Worm (Caenorhabditis elegans) whole organism, late embryonic: Measurements from ENCODE around the gene kvs-3.

Experiments used
- C08G9.2 ChIP-seq: sonication (generic microtip); optimal IDR thresholded peaks from 2 replicates; lab custom pipeline; 2016; ENCODE audit warnings: mild to moderate bottlenecking, missing genetic modification characterization, moderate library complexity, missing compliant biosample characterization
- K02D7.2 ChIP-seq: sonication (generic microtip); optimal IDR thresholded peaks from 2 replicates; lab custom pipeline; 2017; ENCODE audit warnings: mild to moderate bottlenecking, missing genetic modification characterization, missing compliant biosample characterization
- K09A11.1 ChIP-seq: sonication (generic microtip); optimal IDR thresholded peaks from 2 replicates; lab custom pipeline; 2017; ENCODE audit warnings: antibody characterized with exemption, mild to moderate bottlenecking, missing genetic modification characterization, missing compliant biosample characterization; ENCODE audit not compliant: insufficient read depth
- T23F11.4 ChIP-seq: fragments of 200-800 bp; sonication (Bioruptor generic); optimal IDR thresholded peaks from 2 replicates; lab custom pipeline; 2018; ENCODE audit warnings: mild to moderate bottlenecking, missing genetic modification characterization, missing compliant biosample characterization
- ahr-1 ChIP-seq: sonication (generic microtip); optimal IDR thresholded peaks from 2 replicates; lab custom pipeline; 2016; ENCODE audit warnings: missing genetic modification characterization, missing compliant biosample characterization
- ceh-14 ChIP-seq: sonication (generic microtip); optimal IDR thresholded peaks from 2 replicates; lab custom pipeline; 2016; ENCODE audit warnings: missing genotype, missing genetic modification characterization, missing compliant biosample characterization
- ceh-45 ChIP-seq: fragments of 200-800 bp; sonication (Bioruptor generic); IDR thresholded peaks from 2 replicates; pipeline ENCODE4 v1.3.6; 2022; ENCODE audit warnings: missing genetic modification reagents, missing genetic modification characterization, missing compliant biosample characterization
- ceh-6 ChIP-seq: fragments of 200-800 bp; sonication (Bioruptor generic); optimal IDR thresholded peaks from 2 replicates; lab custom pipeline; 2018; ENCODE audit warnings: mild to moderate bottlenecking, missing genetic modification characterization, missing compliant biosample characterization
- ceh-9 ChIP-seq: sonication (generic microtip); optimal IDR thresholded peaks from 2 replicates; lab custom pipeline; 2016; ENCODE audit warnings: mild to moderate bottlenecking, missing genetic modification characterization, inconsistent platforms, missing compliant biosample characterization
- che-1 ChIP-seq: sonication (generic microtip); optimal IDR thresholded peaks from 2 replicates; lab custom pipeline; 2016; ENCODE audit warnings: mild to moderate bottlenecking, missing genetic modification characterization, missing compliant biosample characterization
- fax-1 ChIP-seq: sonication (generic microtip); optimal IDR thresholded peaks from 2 replicates; lab custom pipeline; 2016; ENCODE audit warnings: missing genotype, missing genetic modification characterization, missing compliant biosample characterization
- fkh-6 ChIP-seq: sonication (generic microtip); optimal IDR thresholded peaks from 2 replicates; lab custom pipeline; 2016; ENCODE audit warnings: missing genetic modification characterization, missing compliant biosample characterization
- gmeb-2 ChIP-seq: sonication (generic microtip); optimal IDR thresholded peaks from 2 replicates; lab custom pipeline; 2016; ENCODE audit warnings: missing genetic modification characterization, inconsistent platforms, missing compliant biosample characterization
- hlh-30 ChIP-seq: sonication (generic microtip); optimal IDR thresholded peaks from 2 replicates; lab custom pipeline; 2017; ENCODE audit warnings: antibody characterized with exemption, missing genetic modification characterization, missing compliant biosample characterization; ENCODE audit not compliant: insufficient read depth
- hlh-8 ChIP-seq: sonication (generic microtip); optimal IDR thresholded peaks from 2 replicates; lab custom pipeline; 2016; ENCODE audit warnings: missing genotype, missing genetic modification characterization, missing compliant biosample characterization
- lim-6 ChIP-seq: sonication (generic microtip); optimal IDR thresholded peaks from 2 replicates; lab custom pipeline; 2016; ENCODE audit warnings: missing genetic modification characterization, missing compliant biosample characterization
- madf-2 ChIP-seq: sonication (generic microtip); optimal IDR thresholded peaks from 2 replicates; lab custom pipeline; 2017; ENCODE audit warnings: missing genetic modification characterization, missing compliant biosample characterization
- nfya-1 ChIP-seq: sonication (generic microtip); optimal IDR thresholded peaks from 2 replicates; lab custom pipeline; 2017; ENCODE audit warnings: missing genetic modification characterization, mild to moderate bottlenecking, missing compliant biosample characterization, antibody characterized with exemption, moderate library complexity
- nhr-11 ChIP-seq: fragments of 150-350 bp; optimal IDR thresholded peaks from 2 replicates; lab custom pipeline; 2014; ENCODE audit warnings: missing biosample characterization, missing genetic modification characterization
- nhr-232 ChIP-seq: sonication (generic microtip); optimal IDR thresholded peaks from 2 replicates; lab custom pipeline; 2016; ENCODE audit warnings: missing genetic modification characterization, missing compliant biosample characterization
- npax-4 ChIP-seq: sonication (generic microtip); optimal IDR thresholded peaks from 2 replicates; lab custom pipeline; 2016; ENCODE audit warnings: missing genetic modification characterization, missing compliant biosample characterization
- pat-9 ChIP-seq: fragments of 200-800 bp; sonication (Bioruptor generic); optimal IDR thresholded peaks from 2 replicates; lab custom pipeline; 2018; ENCODE audit warnings: mild to moderate bottlenecking, missing genetic modification characterization, moderate library complexity, missing compliant biosample characterization
- pqm-1 ChIP-seq: sonication (generic microtip); optimal IDR thresholded peaks from 2 replicates; lab custom pipeline; 2016; ENCODE audit warnings: missing genetic modification characterization, missing compliant biosample characterization
- pros-1 ChIP-seq: fragments of 150-350 bp; optimal IDR thresholded peaks from 2 replicates; lab custom pipeline; 2014; ENCODE audit warnings: missing biosample characterization, missing genetic modification reagents, missing genetic modification characterization
- tbx-7 ChIP-seq: sonication (generic microtip); optimal IDR thresholded peaks from 2 replicates; lab custom pipeline; 2016; ENCODE audit warnings: missing genotype, missing genetic modification characterization, missing compliant biosample characterization
- ttx-3 ChIP-seq: sonication (generic microtip); optimal IDR thresholded peaks from 2 replicates; lab custom pipeline; 2016; ENCODE audit warnings: missing genetic modification reagents, missing genetic modification characterization, missing compliant biosample characterization
- unc-42 ChIP-seq: sonication (generic microtip); optimal IDR thresholded peaks from 2 replicates; lab custom pipeline; 2016; ENCODE audit warnings: missing genotype, missing genetic modification characterization, missing compliant biosample characterization
- unc-55 ChIP-seq: sonication (generic microtip); optimal IDR thresholded peaks from 2 replicates; lab custom pipeline; 2017; ENCODE audit warnings: missing biosample characterization, missing genetic modification reagents, missing genetic modification characterization
- unc-86 ChIP-seq: sonication (generic microtip); optimal IDR thresholded peaks from 2 replicates; lab custom pipeline; 2016; ENCODE audit warnings: missing genetic modification characterization, missing compliant biosample characterization

kvs-3 gene

DNA sequence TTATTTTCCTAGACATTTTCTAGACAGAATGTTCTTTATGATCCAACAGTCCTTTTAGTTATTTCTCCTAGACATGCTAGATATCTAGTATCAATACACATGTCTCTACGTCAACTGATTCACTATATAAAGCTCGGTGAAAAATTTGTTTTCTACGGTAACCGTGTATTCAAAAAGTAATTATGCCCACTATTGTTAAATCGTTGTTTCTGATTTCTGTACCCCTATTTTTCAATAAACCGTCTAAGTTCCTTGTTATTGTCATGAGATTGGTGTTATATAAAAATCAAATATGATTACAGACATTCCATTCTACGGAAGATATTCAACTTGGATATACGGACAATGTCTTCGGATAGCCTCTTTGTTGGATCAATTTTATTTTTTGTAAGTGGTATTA lies 34.8 kb downstream of the kvs-3 start, which contains the start of gene srx-46:
Gene srx-46 (plus strand): TSS at position 301 of the 400 bp plus-strand sequence.
- no peak for TF ChIP-seq unc-86 (tag; lab: Kevin White, UChicago)
- no peak for TF ChIP-seq npax-4 (tag; lab: Kevin White, UChicago)
- no peak for TF ChIP-seq che-1
- no peak for TF ChIP-seq K09A11.1 (tag; lab: Kevin White, UChicago)
- no peak for TF ChIP-seq pros-1
- no peak for TF ChIP-seq gmeb-2 (tag; lab: Kevin White, UChicago)
- no peak for TF ChIP-seq T23F11.4
- TF ChIP-seq tbx-7 (tag; lab: Kevin White, UChicago), result no peak
- TF ChIP-seq lim-6 (tag; lab: Kevin White, UChicago), result no peak
- no peak for TF ChIP-seq nhr-232
- TF ChIP-seq madf-2 (tag; lab: Kevin White, UChicago), result no peak
- no peak for TF ChIP-seq fkh-6 (tag; lab: Kevin White, UChicago)

DNA sequence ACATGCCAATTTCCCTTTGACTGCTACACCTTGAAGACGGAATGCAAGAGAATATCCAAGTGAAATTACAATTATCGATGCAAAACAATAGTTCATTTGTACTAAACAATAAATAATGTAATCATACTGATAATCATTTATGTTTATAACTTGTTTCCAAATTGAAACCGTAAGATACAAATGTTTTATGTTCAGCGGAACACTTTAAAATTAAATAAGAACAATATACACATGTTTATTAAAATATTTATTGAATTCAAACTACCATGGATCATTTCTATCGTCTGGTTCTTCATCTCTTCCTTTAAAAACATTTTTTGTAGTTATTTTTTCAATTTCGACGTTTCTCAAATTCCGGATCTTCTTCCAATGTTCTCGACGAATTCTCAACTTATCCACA lies 37.3 kb downstream of the kvs-3 start, which contains the start of gene ttr-40:
Gene ttr-40 (minus strand): TSS at position 101 of the 400 bp plus-strand sequence.
- TF ChIP-seq ceh-14 (no peak), fax-1 (tag; lab: Kevin White, UChicago) (no peak), C08G9.2 (tag; lab: Kevin White, UChicago) (no peak), hlh-8 (no peak), che-1 (no peak), gmeb-2 (tag; lab: Kevin White, UChicago) (no peak)

DNA sequence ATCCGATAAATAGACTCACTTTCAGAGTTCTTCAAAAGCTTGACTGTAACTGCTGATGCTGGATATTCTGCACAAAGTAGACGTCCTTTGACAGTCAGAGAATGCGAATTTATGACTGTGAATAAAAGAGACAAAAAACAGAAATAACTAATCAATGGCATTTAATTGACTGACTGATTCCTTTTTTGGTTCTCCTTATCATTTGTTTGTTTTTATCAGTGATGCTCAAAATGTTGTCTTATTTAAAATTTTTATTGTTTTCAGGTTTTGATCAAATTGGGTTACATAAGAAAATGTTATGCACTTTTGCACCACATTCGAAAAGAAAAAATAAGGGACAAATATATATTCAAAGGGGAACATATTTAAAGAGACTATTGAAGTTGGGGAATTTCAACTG lies 38.2 kb downstream of the kvs-3 start, which contains the start of gene ttr-49:
Gene ttr-49 (minus strand): TSS at position 171 of the 400 bp plus-strand sequence.
- no peak for TF ChIP-seq pros-1

DNA sequence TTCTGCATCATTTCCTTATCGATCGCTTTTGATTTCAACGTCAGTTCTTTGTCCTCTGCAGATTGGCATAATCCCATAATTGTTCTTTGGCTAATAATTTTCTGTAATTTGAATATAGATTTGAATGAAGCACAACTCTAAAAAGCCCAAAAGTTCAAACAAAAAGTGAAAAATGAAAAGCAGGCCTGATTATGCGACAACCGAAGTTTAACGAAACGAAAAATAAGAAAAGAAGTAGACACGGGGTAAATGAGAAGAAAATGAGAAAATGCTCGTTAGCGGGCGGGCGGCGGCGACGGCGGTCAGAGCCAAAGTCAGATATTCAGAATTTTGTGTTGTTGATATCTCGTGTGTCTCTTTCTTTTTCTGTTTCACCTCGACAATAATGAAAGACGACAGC lies 41.6 kb downstream of the kvs-3 start, which contains the start of gene gpa-3:
Gene gpa-3 (minus strand): TSS at position 101 of the 400 bp plus-strand sequence.
- TF ChIP-seq ceh-6 (GFP tag; lab: Kevin White, UChicago) (no peak), ahr-1 (tag; lab: Kevin White, UChicago) (no peak), unc-86 (tag; lab: Kevin White, UChicago) (no peak), npax-4 (tag; lab: Kevin White, UChicago) (no peak), nfya-1 (tag; lab: Kevin White, UChicago) (no peak), madf-2 (tag; lab: Kevin White, UChicago) (no peak), pat-9 (tag; lab: Kevin White, UChicago) (no peak), ttx-3 (tag; lab: Kevin White, UChicago) (no peak), pros-1 (no peak), unc-55 (GFP tag; lab: Kevin White, UChicago) (no peak), fkh-6 (tag; lab: Kevin White, UChicago) (no peak), K02D7.2 (tag; lab: Kevin White, UChicago) (no peak), ceh-45 (GFP tag; lab: Robert Waterston, UW) (no peak), ceh-9 (tag; lab: Kevin White, UChicago) (no peak), fax-1 (tag; lab: Kevin White, UChicago) (no peak), ceh-14 (no peak), pqm-1 (tag; lab: Kevin White, UChicago) (no peak), hlh-30 (tag; lab: Kevin White, UChicago) (no peak), nhr-11 (tag; lab: Kevin White, UChicago) (no peak), unc-42 (tag; lab: Kevin White, UChicago) (no peak)
